Comparison of ENCODE assay signal across 1 fruit fly cellular context in genomic region chr2L:20734066-20734686, dm6.
TF ChIP-seq lines count a peak whose summit lies in the region.

Gene TM9SF2, minus strand, starts transcription at chr2L:20734309.

TF ChIP-seq in whole organism, embryonic, 481 proteins besides CTCF, POLR2A, EP300 and RAD21 (continued from another document and continues in another):
- TF ChIP-seq ac (GFP tag; optimal IDR thresholded peaks at IDR 0.05; lab: Kevin White, UChicago): no peak
- no peak for TF ChIP-seq Mrtf (GFP tag; IDR thresholded peaks at IDR 0.05; lab: Robert Waterston, UW)
- 0 out of 3 replicates have a peak, but pooled peaks have one; percentile 45 for TF ChIP-seq HLH4C (GFP tag; IDR thresholded peaks at IDR 0.05; lab: Robert Waterston, UW; ENCODE audit: partially characterized antibody)
- no peak for TF ChIP-seq CG4328 (GFP tag; optimal IDR thresholded peaks at IDR 0.05; lab: Kevin White, UChicago)
- peak; percentile 27 for TF ChIP-seq CG14710 (tag; optimal IDR thresholded peaks at IDR 0.05; lab: Kevin White, UChicago)
- TF ChIP-seq ase (GFP tag; IDR thresholded peaks at IDR 0.05; lab: Robert Waterston, UW): peak; percentile 13; the same call in 1 of the 3 replicates
- TF ChIP-seq unc-4 (GFP tag; IDR thresholded peaks at IDR 0.05; lab: Robert Waterston, UW; ENCODE audit: partially characterized antibody): no peak
- TF ChIP-seq CG10654 (GFP tag; optimal IDR thresholded peaks at IDR 0.05; lab: Kevin White, UChicago): peak; percentile 0
- no peak for TF ChIP-seq Sox100B (GFP tag; optimal IDR thresholded peaks at IDR 0.05; lab: Kevin White, UChicago)
- TF ChIP-seq CG11247 (GFP tag; IDR thresholded peaks at IDR 0.05; lab: Robert Waterston, UW): 0 out of 2 replicates have a peak, but pooled peaks have one; percentile 13
- TF ChIP-seq lilli (GFP tag; optimal IDR thresholded peaks at IDR 0.05; lab: Kevin White, UChicago): peak; percentile 56
- TF ChIP-seq Ada2b (GFP tag; IDR thresholded peaks at IDR 0.05; lab: Robert Waterston, UW): no peak
- TF ChIP-seq phol (tag; optimal IDR thresholded peaks at IDR 0.05; lab: Kevin White, UChicago): peak; percentile 45
- peak; percentile 12; the same call in 1 of the 2 replicates for TF ChIP-seq ara (GFP tag; IDR thresholded peaks at IDR 0.05; lab: Robert Waterston, UW)
- TF ChIP-seq Dref (GFP tag; IDR thresholded peaks at IDR 0.05; lab: Robert Waterston, UW): peak; percentile 46
- TF ChIP-seq dan (GFP tag; IDR thresholded peaks at IDR 0.05; lab: Robert Waterston, UW): no peak
- TF ChIP-seq Xbp1 (GFP tag; optimal IDR thresholded peaks at IDR 0.05; lab: Kevin White, UChicago): peak; percentile 66
- TF ChIP-seq NK7.1 (GFP tag; optimal IDR thresholded peaks at IDR 0.05; lab: Kevin White, UChicago): no peak
- peak; percentile 23; the same call in 1 of the 2 replicates for TF ChIP-seq ssp (GFP tag; IDR thresholded peaks at IDR 0.05; lab: Robert Waterston, UW)
- peak; percentile 30 for TF ChIP-seq nmo (GFP tag; optimal IDR thresholded peaks at IDR 0.05; lab: Kevin White, UChicago)
- TF ChIP-seq CG12219 (GFP tag; optimal IDR thresholded peaks at IDR 0.05; lab: Kevin White, UChicago): peak; percentile 0
- TF ChIP-seq Rfx (GFP tag; IDR thresholded peaks at IDR 0.05; lab: Robert Waterston, UW): peak; percentile 58; the same call in 1 of the 2 replicates
- peak; percentile 6 for TF ChIP-seq CG1602 (GFP tag; optimal IDR thresholded peaks at IDR 0.05; lab: Kevin White, UChicago)
- no peak for TF ChIP-seq CG8359 (GFP tag; optimal IDR thresholded peaks at IDR 0.05; lab: Kevin White, UChicago; ENCODE audit: borderline replicate concordance)
- peak in 1 of 2 experiments; percentile 2 for TF ChIP-seq chif (GFP tag; optimal IDR thresholded peaks at IDR 0.05; lab: Kevin White, UChicago)
- TF ChIP-seq row (GFP tag; IDR thresholded peaks at IDR 0.05; lab: Robert Waterston, UW): peak; percentile 60
- peak; percentile 41 for TF ChIP-seq gfzf (GFP tag; optimal IDR thresholded peaks at IDR 0.05; lab: Kevin White, UChicago)
- peak; percentile 49 for TF ChIP-seq CG13424 (tag; optimal IDR thresholded peaks at IDR 0.05; lab: Kevin White, UChicago)
- TF ChIP-seq CG17186 (GFP tag; optimal IDR thresholded peaks at IDR 0.05; lab: Kevin White, UChicago): peak; percentile 36
- TF ChIP-seq CG2875 (GFP tag; optimal IDR thresholded peaks at IDR 0.05; lab: Kevin White, UChicago): no peak
- TF ChIP-seq her (GFP tag; optimal IDR thresholded peaks at IDR 0.05; lab: Kevin White, UChicago): no peak
- TF ChIP-seq CG9437 (GFP tag; optimal IDR thresholded peaks at IDR 0.05; lab: Kevin White, UChicago): peak; percentile 46
- TF ChIP-seq Max (GFP tag; optimal IDR thresholded peaks at IDR 0.05; lab: Kevin White, UChicago): peak; percentile 28
- TF ChIP-seq trem (tag; optimal IDR thresholded peaks at IDR 0.05; lab: Kevin White, UChicago): peak; percentile 98
- peak; percentile 29 for TF ChIP-seq CG15696 (tag; optimal IDR thresholded peaks at IDR 0.05; lab: Kevin White, UChicago)
- TF ChIP-seq Meics (GFP tag; optimal IDR thresholded peaks at IDR 0.05; lab: Kevin White, UChicago): peak; percentile 61
- no peak for TF ChIP-seq disco-r (GFP tag; optimal IDR thresholded peaks at IDR 0.05; lab: Kevin White, UChicago)
- no peak for TF ChIP-seq CG12071 (GFP tag; optimal IDR thresholded peaks at IDR 0.05; lab: Kevin White, UChicago)
- TF ChIP-seq cwo (GFP tag; optimal IDR thresholded peaks at IDR 0.05; lab: Kevin White, UChicago): no peak
- no peak for TF ChIP-seq CG11723 (GFP tag; optimal IDR thresholded peaks at IDR 0.05; lab: Kevin White, UChicago)
- no peak for TF ChIP-seq Xrp1 (GFP tag; IDR thresholded peaks at IDR 0.05; lab: Robert Waterston, UW)
- TF ChIP-seq slbo (GFP tag; IDR thresholded peaks at IDR 0.05; lab: Robert Waterston, UW): peak; percentile 74
- no peak for TF ChIP-seq kay (GFP tag; optimal IDR thresholded peaks at IDR 0.05; lab: Kevin White, UChicago)
- TF ChIP-seq Oaz (GFP tag; IDR thresholded peaks at IDR 0.05; lab: Robert Waterston, UW): no peak
- peak; percentile 56 for TF ChIP-seq mam (GFP tag; optimal IDR thresholded peaks at IDR 0.05; lab: Kevin White, UChicago)
- TF ChIP-seq sens-2 (GFP tag; IDR thresholded peaks at IDR 0.05; lab: Robert Waterston, UW): 0 out of 2 replicates have a peak, but pooled peaks have one; percentile 8
- peak; percentile 42 for TF ChIP-seq Hsf (GFP tag; optimal IDR thresholded peaks at IDR 0.05; lab: Kevin White, UChicago)
- TF ChIP-seq CoRest (tag; optimal IDR thresholded peaks at IDR 0.05; lab: Kevin White, UChicago): peak; percentile 60
- TF ChIP-seq CG10366 (GFP tag; IDR thresholded peaks at IDR 0.05; lab: Robert Waterston, UW): peak; percentile 56
- peak; percentile 36 for TF ChIP-seq HmgD (GFP tag; optimal IDR thresholded peaks at IDR 0.05; lab: Kevin White, UChicago)
- 0 out of 2 replicates have a peak, but pooled peaks have one; percentile 34 for TF ChIP-seq Ptx1 (GFP tag; IDR thresholded peaks at IDR 0.05; lab: Robert Waterston, UW)
- TF ChIP-seq CG4730 (GFP tag; IDR thresholded peaks at IDR 0.05; lab: Robert Waterston, UW): 0 out of 2 replicates have a peak, but pooled peaks have one; percentile 39
- no peak for TF ChIP-seq CG10565 (GFP tag; optimal IDR thresholded peaks at IDR 0.05; lab: Kevin White, UChicago)
- TF ChIP-seq prd (optimal IDR thresholded peaks at IDR 0.05; lab: Kevin White, UChicago): no peak
- TF ChIP-seq prd (GFP tag; IDR thresholded peaks at IDR 0.05; lab: Robert Waterston, UW): peak; percentile 32; the same call in 2 of the 3 replicates
- TF ChIP-seq YL-1 (GFP tag; optimal IDR thresholded peaks at IDR 0.05; lab: Kevin White, UChicago): peak; percentile 52
- TF ChIP-seq Blimp-1 (GFP tag; optimal IDR thresholded peaks at IDR 0.05; lab: Kevin White, UChicago): no peak
- TF ChIP-seq ftz-f1 (GFP tag; optimal IDR thresholded peaks at IDR 0.05; lab: Kevin White, UChicago): no peak
- TF ChIP-seq CG32532 (GFP tag; IDR thresholded peaks at IDR 0.05; lab: Robert Waterston, UW): peak; percentile 55
- TF ChIP-seq CG10274 (GFP tag; optimal IDR thresholded peaks at IDR 0.05; lab: Kevin White, UChicago): no peak
- TF ChIP-seq pros (GFP tag; optimal IDR thresholded peaks at IDR 0.05; lab: Kevin White, UChicago): no peak
- no peak for TF ChIP-seq fru (optimal IDR thresholded peaks at IDR 0.05; lab: Kevin White, UChicago)
- TF ChIP-seq CG18011 (GFP tag; optimal IDR thresholded peaks at IDR 0.05; lab: Kevin White, UChicago): peak; percentile 2
- TF ChIP-seq gem (tag; optimal IDR thresholded peaks at IDR 0.05; lab: Kevin White, UChicago): no peak
- TF ChIP-seq CG10431 (GFP tag; optimal IDR thresholded peaks at IDR 0.05; lab: Kevin White, UChicago): no peak
- TF ChIP-seq CG18262 (tag; optimal IDR thresholded peaks at IDR 0.05; lab: Kevin White, UChicago): peak; percentile 3
- no peak for TF ChIP-seq Drgx (GFP tag; IDR thresholded peaks at IDR 0.05; lab: Robert Waterston, UW)
- no peak for TF ChIP-seq bcd (GFP tag; optimal IDR thresholded peaks at IDR 0.05; lab: Kevin White, UChicago)
- peak; percentile 29 for TF ChIP-seq bab2 (GFP tag; optimal IDR thresholded peaks at IDR 0.05; lab: Kevin White, UChicago)
- peak; percentile 14 for TF ChIP-seq CG17829 (tag; optimal IDR thresholded peaks at IDR 0.05; lab: Kevin White, UChicago)
- TF ChIP-seq sr (GFP tag; IDR thresholded peaks at IDR 0.05; lab: Robert Waterston, UW): no peak
- peak; percentile 17 for TF ChIP-seq Ets97D (GFP tag; optimal IDR thresholded peaks at IDR 0.05; lab: Kevin White, UChicago)
- TF ChIP-seq Myb (GFP tag; optimal IDR thresholded peaks at IDR 0.05; lab: Kevin White, UChicago): no peak
- TF ChIP-seq peb (GFP tag; IDR thresholded peaks at IDR 0.05; lab: Robert Waterston, UW): no peak
- peak; percentile 25 for TF ChIP-seq CG8388 (GFP tag; optimal IDR thresholded peaks at IDR 0.05; lab: Kevin White, UChicago)
- peak; percentile 12; the same call in 1 of the 3 replicates for TF ChIP-seq B-H1 (GFP tag; IDR thresholded peaks at IDR 0.05; lab: Robert Waterston, UW)
- TF ChIP-seq E2f2 (GFP tag; IDR thresholded peaks at IDR 0.05; lab: Robert Waterston, UW): peak; percentile 50
- peak; percentile 45 for TF ChIP-seq CG30403 (GFP tag; optimal IDR thresholded peaks at IDR 0.05; lab: Kevin White, UChicago)
- peak; percentile 12 for TF ChIP-seq ems (GFP tag; optimal IDR thresholded peaks at IDR 0.05; lab: Kevin White, UChicago)
- peak; percentile 33; the same call in 1 of the 3 replicates for TF ChIP-seq Dbx (GFP tag; IDR thresholded peaks at IDR 0.05; lab: Robert Waterston, UW)
- peak; percentile 47; the same call in 3 of the 4 replicates for TF ChIP-seq Gug (GFP tag; IDR thresholded peaks at IDR 0.05; lab: Robert Waterston, UW)
- TF ChIP-seq hb (GFP tag; IDR thresholded peaks at IDR 0.05; lab: Robert Waterston, UW; ENCODE audit: partially characterized antibody): 0 out of 3 replicates have a peak, but pooled peaks have one; percentile 49
- peak; percentile 20 for TF ChIP-seq sug (tag; optimal IDR thresholded peaks at IDR 0.05; lab: Kevin White, UChicago)
- TF ChIP-seq CG4820 (GFP tag; optimal IDR thresholded peaks at IDR 0.05; lab: Kevin White, UChicago): peak; percentile 24
- no peak for TF ChIP-seq zf30C (GFP tag; optimal IDR thresholded peaks at IDR 0.05; lab: Kevin White, UChicago)
- TF ChIP-seq pho (GFP tag; optimal IDR thresholded peaks at IDR 0.05; lab: Kevin White, UChicago): peak; percentile 7
- TF ChIP-seq CG11085 (GFP tag; IDR thresholded peaks at IDR 0.05; lab: Robert Waterston, UW): 0 out of 2 replicates have a peak, but pooled peaks have one; percentile 20
- peak; percentile 64 for TF ChIP-seq CG3847 (GFP tag; IDR thresholded peaks at IDR 0.05; lab: Robert Waterston, UW)
- TF ChIP-seq CG6272 (GFP tag; IDR thresholded peaks at IDR 0.05; lab: Robert Waterston, UW): 0 out of 2 replicates have a peak, but pooled peaks have one; percentile 27
- peak; percentile 35 for TF ChIP-seq Hr3 (GFP tag; optimal IDR thresholded peaks at IDR 0.05; lab: Kevin White, UChicago)
- TF ChIP-seq CG17328 (GFP tag; IDR thresholded peaks at IDR 0.05; lab: Robert Waterston, UW): peak; percentile 21; the same call in 1 of the 2 replicates
- 0 out of 2 replicates have a peak, but pooled peaks have one; percentile 28 for TF ChIP-seq CG31224 (GFP tag; IDR thresholded peaks at IDR 0.05; lab: Robert Waterston, UW)
- peak; percentile 23 for TF ChIP-seq B-H2 (GFP tag; optimal IDR thresholded peaks at IDR 0.05; lab: Kevin White, UChicago)
- peak; percentile 38 for TF ChIP-seq CG9817 (tag; optimal IDR thresholded peaks at IDR 0.05; lab: Kevin White, UChicago)
- peak; percentile 53 for TF ChIP-seq CG9932 (GFP tag; IDR thresholded peaks at IDR 0.05; lab: Robert Waterston, UW)
- 0 out of 2 replicates have a peak, but pooled peaks have one; percentile 29 for TF ChIP-seq sna (GFP tag; IDR thresholded peaks at IDR 0.05; lab: Robert Waterston, UW; ENCODE audit: partially characterized antibody)
- 0 out of 2 replicates have a peak, but pooled peaks have one; percentile 11 for TF ChIP-seq CG14667 (GFP tag; IDR thresholded peaks at IDR 0.05; lab: Robert Waterston, UW)
- peak in 1 of 2 experiments; percentile 68 for TF ChIP-seq crp (GFP tag; optimal IDR thresholded peaks at IDR 0.05; lab: Kevin White, UChicago)
- peak; percentile 73 for TF ChIP-seq MBD-R2 (GFP tag; IDR thresholded peaks at IDR 0.05; lab: Robert Waterston, UW)
- no peak for TF ChIP-seq fu2 (GFP tag; optimal IDR thresholded peaks at IDR 0.05; lab: Kevin White, UChicago)
- TF ChIP-seq BtbVII (GFP tag; optimal IDR thresholded peaks at IDR 0.05; lab: Kevin White, UChicago): peak; percentile 37
- peak; percentile 7 for TF ChIP-seq az2 (GFP tag; optimal IDR thresholded peaks at IDR 0.05; lab: Kevin White, UChicago)
- TF ChIP-seq CG14014 (GFP tag; IDR thresholded peaks at IDR 0.05; lab: Robert Waterston, UW): peak; percentile 22; the same call in 1 of the 2 replicates
- peak; percentile 31 for TF ChIP-seq Chrac-16 (GFP tag; optimal IDR thresholded peaks at IDR 0.05; lab: Kevin White, UChicago)
- no peak for TF ChIP-seq NC2α (GFP tag; optimal IDR thresholded peaks at IDR 0.05; lab: Kevin White, UChicago)
- TF ChIP-seq zfh1 (GFP tag; IDR thresholded peaks at IDR 0.05; lab: Robert Waterston, UW): 0 out of 3 replicates have a peak, but pooled peaks have one; percentile 27
- peak; percentile 41 for TF ChIP-seq tin (GFP tag; optimal IDR thresholded peaks at IDR 0.05; lab: Kevin White, UChicago)
- peak; percentile 13 for TF ChIP-seq tio (GFP tag; optimal IDR thresholded peaks at IDR 0.05; lab: Kevin White, UChicago)
- 0 out of 3 replicates have a peak, but pooled peaks have one; percentile 21 for TF ChIP-seq CG6791 (GFP tag; IDR thresholded peaks at IDR 0.05; lab: Robert Waterston, UW; ENCODE audit: partially characterized antibody)
- peak; percentile 18 for TF ChIP-seq jumu (GFP tag; optimal IDR thresholded peaks at IDR 0.05; lab: Kevin White, UChicago)
- no peak for TF ChIP-seq sd (tag; optimal IDR thresholded peaks at IDR 0.05; lab: Kevin White, UChicago)
- peak; percentile 43; the same call in 1 of the 2 replicates for TF ChIP-seq lmd (GFP tag; IDR thresholded peaks at IDR 0.05; lab: Robert Waterston, UW)
- no peak for TF ChIP-seq Sox102F (GFP tag; optimal IDR thresholded peaks at IDR 0.05; lab: Kevin White, UChicago)
- no peak for TF ChIP-seq PHDP (tag; optimal IDR thresholded peaks at IDR 0.05; lab: Kevin White, UChicago)
- TF ChIP-seq CG13775 (GFP tag; optimal IDR thresholded peaks at IDR 0.05; lab: Kevin White, UChicago): peak; percentile 39
- 0 out of 2 replicates have a peak, but pooled peaks have one; percentile 39 for TF ChIP-seq CG11696 (GFP tag; IDR thresholded peaks at IDR 0.05; lab: Robert Waterston, UW)
- peak; percentile 38 for TF ChIP-seq HLH54F (GFP tag; optimal IDR thresholded peaks at IDR 0.05; lab: Kevin White, UChicago)
- 0 out of 3 replicates have a peak, but pooled peaks have one; percentile 22 for TF ChIP-seq dysf (GFP tag; IDR thresholded peaks at IDR 0.05; lab: Robert Waterston, UW)
- TF ChIP-seq dati (GFP tag; IDR thresholded peaks at IDR 0.05; lab: Robert Waterston, UW): no peak
- TF ChIP-seq Sry-β (GFP tag; optimal IDR thresholded peaks at IDR 0.05; lab: Kevin White, UChicago): peak; percentile 68
- TF ChIP-seq CG9609 (GFP tag; optimal IDR thresholded peaks at IDR 0.05; lab: Kevin White, UChicago): peak; percentile 24
- TF ChIP-seq vvl (GFP tag; IDR thresholded peaks at IDR 0.05; lab: Robert Waterston, UW): peak; percentile 45; the same call in 1 of the 2 replicates
- 0 out of 3 replicates have a peak, but pooled peaks have one; percentile 28 for TF ChIP-seq otp (GFP tag; IDR thresholded peaks at IDR 0.05; lab: Robert Waterston, UW)
- 0 out of 2 replicates have a peak, but pooled peaks have one; percentile 38 for TF ChIP-seq sob (GFP tag; IDR thresholded peaks at IDR 0.05; lab: Robert Waterston, UW)
- TF ChIP-seq lab (GFP tag; optimal IDR thresholded peaks at IDR 0.05; lab: Kevin White, UChicago): peak; percentile 48
